Worm (Caenorhabditis elegans) whole organism, L4/young adult: ENCODE data around the gene prp-21.

Experiments
- W03F9.2 ChIP-seq: fragments of 150-350 bp; optimal IDR thresholded peaks from 2 replicates; lab custom pipeline; 2014; ENCODE audit warnings: missing biosample characterization, missing genetic modification characterization
- dao-5 ChIP-seq: sonication (generic microtip); optimal IDR thresholded peaks from 2 replicates; lab custom pipeline; 2016; ENCODE audit warnings: missing genotype, missing genetic modification characterization, moderate library complexity, missing compliant biosample characterization
- him-1 ChIP-seq: sonication (generic microtip); optimal IDR thresholded peaks from 2 replicates; lab custom pipeline; 2016; ENCODE audit warnings: missing genotype, missing genetic modification reagents, missing genetic modification characterization, missing compliant biosample characterization

- TF ChIP-seq him-1 (tag; lab: Kevin White, UChicago) (no peak), dao-5 (no peak), W03F9.2 (no peak)
Observed at ce11 chrII:515765-516164, 31.1 kb downstream of the prp-21 start, which contains the start of gene mab-9.
